Worm (Caenorhabditis elegans) whole organism, L4 larva: Measurements from ENCODE around the gene anoh-1.
A peak's percentile ranks its signal among the peaks of the same experiment; 100 is the strongest.

Source experiments
- D1046.2 ChIP-seq: fragments of 200-800 bp; sonication (Bioruptor generic); IDR thresholded peaks from 2 replicates; pipeline ENCODE4 v1.3.6; 2022; ENCODE audit warnings: missing genetic modification characterization, missing compliant biosample characterization
- F26F4.8 ChIP-seq: fragments of 200-800 bp; sonication (Bioruptor generic); conservative IDR thresholded peaks from 2 replicates; pipeline ENCODE4 v1.3.6; 2022; ENCODE audit warnings: missing genetic modification characterization, missing compliant biosample characterization
- F37D6.2 ChIP-seq: sonication (generic microtip); optimal IDR thresholded peaks from 2 replicates; lab custom pipeline; 2016; ENCODE audit warnings: mild to moderate bottlenecking, missing genetic modification characterization, missing compliant biosample characterization
- F49E8.2 ChIP-seq: sonication (generic microtip); optimal IDR thresholded peaks from 2 replicates; lab custom pipeline; 2016; ENCODE audit warnings: missing compliant biosample characterization, mild to moderate bottlenecking, missing genetic modification characterization, borderline replicate concordance
- T26A8.4 ChIP-seq: fragments of 200-800 bp; sonication (Bioruptor generic); IDR thresholded peaks from 2 replicates; pipeline ENCODE4 v1.3.6; 2022; ENCODE audit warnings: missing genetic modification characterization, missing compliant biosample characterization
- Y5F2A.4 ChIP-seq: fragments of 200-800 bp; sonication (Bioruptor generic); optimal IDR thresholded peaks from 2 replicates; lab custom pipeline; 2018; ENCODE audit warnings: mild to moderate bottlenecking, missing genetic modification characterization, missing compliant biosample characterization
- Y75B8A.6 ChIP-seq: fragments of 200-800 bp; sonication (Bioruptor generic); IDR thresholded peaks from 2 replicates; pipeline ENCODE4 v1.3.6; 2022; ENCODE audit warnings: missing genetic modification reagents, missing genetic modification characterization, missing compliant biosample characterization
- aha-1 ChIP-seq: fragments of 150-350 bp; peaks from one replicate; lab custom pipeline; 2014; ENCODE audit warnings: missing biosample characterization, missing genetic modification characterization
- aly-2 ChIP-seq: sonication (generic microtip); optimal IDR thresholded peaks from 2 replicates; lab custom pipeline; 2018; ENCODE audit warnings: missing biosample characterization, missing genetic modification characterization
- arid-1 ChIP-seq: fragments of 200-800 bp; sonication (Bioruptor generic); conservative IDR thresholded peaks from 2 replicates; pipeline ENCODE4 v1.3.6; 2022; ENCODE audit warnings: missing genetic modification reagents, missing genetic modification characterization, missing compliant biosample characterization
- ceh-28 ChIP-seq: fragments of 150-350 bp; optimal IDR thresholded peaks from 2 replicates; lab custom pipeline; 2014; ENCODE audit warnings: missing biosample characterization, missing genetic modification reagents, missing genetic modification characterization
- ceh-32 ChIP-seq: sonication (generic microtip); optimal IDR thresholded peaks from 2 replicates; lab custom pipeline; 2016; ENCODE audit warnings: mild to moderate bottlenecking, missing genetic modification characterization, missing compliant biosample characterization; ENCODE audit not compliant: poor library complexity
- ces-1 ChIP-seq: fragments of 150-350 bp; sonication (generic microtip); optimal IDR thresholded peaks from 4 replicates; lab custom pipeline; 2014; ENCODE audit warnings: missing biosample characterization, missing genetic modification reagents, missing genetic modification characterization
- ctbp-1 ChIP-seq: fragments of 200-800 bp; sonication (Bioruptor generic); IDR thresholded peaks from 2 replicates; pipeline ENCODE4 v1.3.6; 2022; ENCODE audit warnings: missing genetic modification reagents, missing genetic modification characterization, missing compliant biosample characterization
- daf-16 ChIP-seq, 3 experiments: sonication (generic microtip); optimal IDR thresholded peaks; 2 replicates each; lab custom pipeline; 2016 to 2017; ENCODE audit warnings: missing genetic modification characterization in 3 of 3, missing genetic modification reagents in 3 of 3, mild to moderate bottlenecking in 2 of 3, missing compliant biosample characterization in 2 of 3, missing biosample characterization in 1 of 3, moderate library complexity in 1 of 3
- dmd-6 ChIP-seq: fragments of 200-800 bp; sonication (Bioruptor generic); IDR thresholded peaks from 2 replicates; pipeline ENCODE4 v1.3.6; 2022; ENCODE audit warnings: missing genetic modification reagents, missing genetic modification characterization, missing compliant biosample characterization
- dmd-9 ChIP-seq: fragments of 200-800 bp; sonication (Bioruptor generic); IDR thresholded peaks from 2 replicates; pipeline ENCODE4 v1.3.6; 2022; ENCODE audit warnings: missing genetic modification reagents, missing genetic modification characterization, missing compliant biosample characterization
- dve-1 ChIP-seq: sonication (generic microtip); optimal IDR thresholded peaks from 2 replicates; lab custom pipeline; 2017; ENCODE audit warnings: antibody characterized with exemption, mild to moderate bottlenecking, missing genetic modification characterization, missing compliant biosample characterization; ENCODE audit not compliant: insufficient read depth
- hlh-11 ChIP-seq: fragments of 200-800 bp; sonication (Bioruptor generic); optimal IDR thresholded peaks from 2 replicates; lab custom pipeline; 2018; ENCODE audit warnings: mild to moderate bottlenecking, missing genetic modification characterization, missing compliant biosample characterization
- lim-7 ChIP-seq: fragments of 200-800 bp; sonication (Bioruptor generic); IDR thresholded peaks from 2 replicates; pipeline ENCODE4 v1.3.6; 2022; ENCODE audit warnings: missing genetic modification characterization, missing compliant biosample characterization
- lin-13 ChIP-seq: fragments of 150-350 bp; optimal IDR thresholded peaks from 2 replicates; lab custom pipeline; 2014; ENCODE audit warnings: missing biosample characterization, missing genetic modification reagents, missing genetic modification characterization
- lir-3 ChIP-seq: sonication (generic microtip); optimal IDR thresholded peaks from 2 replicates; lab custom pipeline; 2016; ENCODE audit warnings: mild to moderate bottlenecking, missing genetic modification characterization, missing compliant biosample characterization
- madf-5 ChIP-seq, 2 experiments: fragments of 200-800 bp; sonication (Bioruptor generic); IDR thresholded peaks; 2 replicates each; pipeline ENCODE4 v1.3.6; 2022; ENCODE audit warnings: missing compliant biosample characterization in 2 of 2, missing genetic modification characterization in 2 of 2
- madf-9 ChIP-seq: fragments of 200-800 bp; sonication (Bioruptor generic); conservative IDR thresholded peaks from 2 replicates; pipeline ENCODE4 v1.3.6; 2022; ENCODE audit warnings: missing genetic modification reagents, missing genetic modification characterization, missing compliant biosample characterization
- mdt-29 ChIP-seq: fragments of 200-800 bp; sonication (Bioruptor generic); IDR thresholded peaks from 2 replicates; pipeline ENCODE4 v1.3.6; 2022; ENCODE audit warnings: missing genetic modification reagents, missing genetic modification characterization, missing compliant biosample characterization
- mep-1 ChIP-seq: fragments of 150-350 bp; sonication (generic microtip); optimal IDR thresholded peaks from 3 replicates; lab custom pipeline; 2014; ENCODE audit warnings: missing biosample characterization, missing genetic modification characterization
- mes-2 ChIP-seq: sonication (generic microtip); optimal IDR thresholded peaks from 2 replicates; lab custom pipeline; 2016; ENCODE audit warnings: missing genotype, mild to moderate bottlenecking, missing genetic modification characterization, missing compliant biosample characterization; ENCODE audit not compliant: poor library complexity, severe bottlenecking
- nhr-10 ChIP-seq: fragments of 150-350 bp; optimal IDR thresholded peaks from 2 replicates; lab custom pipeline; 2014; ENCODE audit warnings: missing biosample characterization, missing genetic modification characterization
- nhr-102 ChIP-seq: sonication (generic microtip); optimal IDR thresholded peaks from 2 replicates; lab custom pipeline; 2016; ENCODE audit warnings: mild to moderate bottlenecking, missing genetic modification characterization, moderate library complexity, missing compliant biosample characterization
- nhr-25 ChIP-seq: sonication (generic microtip); optimal IDR thresholded peaks from 2 replicates; lab custom pipeline; 2017; ENCODE audit warnings: missing genetic modification characterization, mild to moderate bottlenecking, missing compliant biosample characterization, antibody characterized with exemption, moderate library complexity, borderline replicate concordance; ENCODE audit not compliant: insufficient read depth
- nhr-48 ChIP-seq: sonication (generic microtip); optimal IDR thresholded peaks from 2 replicates; lab custom pipeline; 2016; ENCODE audit warnings: mild to moderate bottlenecking, missing genetic modification characterization, missing compliant biosample characterization
- nhr-6 ChIP-seq: fragments of 150-350 bp; optimal IDR thresholded peaks from 2 replicates; lab custom pipeline; 2014; ENCODE audit warnings: missing biosample characterization, missing genetic modification characterization
- nhr-76 ChIP-seq: fragments of 150-350 bp; optimal IDR thresholded peaks from 2 replicates; lab custom pipeline; 2014; ENCODE audit warnings: missing biosample characterization, missing genetic modification characterization
- nhr-77 ChIP-seq: fragments of 150-350 bp; optimal IDR thresholded peaks from 2 replicates; lab custom pipeline; 2014; ENCODE audit warnings: missing biosample characterization, missing genetic modification characterization
- php-3 ChIP-seq: fragments of 200-800 bp; sonication (Bioruptor generic); IDR thresholded peaks from 2 replicates; pipeline ENCODE4 v1.3.6; 2022; ENCODE audit warnings: missing genetic modification reagents, missing genetic modification characterization, missing compliant biosample characterization
- pqm-1 ChIP-seq: sonication (generic microtip); optimal IDR thresholded peaks from 2 replicates; lab custom pipeline; 2017; ENCODE audit warnings: missing biosample characterization, missing genetic modification characterization
- rbr-2 ChIP-seq: sonication (generic microtip); optimal IDR thresholded peaks from 2 replicates; lab custom pipeline; 2016; ENCODE audit warnings: missing genotype, missing genetic modification characterization, missing compliant biosample characterization
- saeg-2 ChIP-seq: fragments of 200-800 bp; sonication (Bioruptor generic); IDR thresholded peaks from 2 replicates; pipeline ENCODE4 v1.3.6; 2022; ENCODE audit warnings: missing genetic modification reagents, missing genetic modification characterization, missing compliant biosample characterization
- set-16 ChIP-seq: fragments of 200-800 bp; sonication (Bioruptor generic); IDR thresholded peaks from 2 replicates; pipeline ENCODE4 v1.3.6; 2022; ENCODE audit warnings: missing genetic modification reagents, missing genetic modification characterization, missing compliant biosample characterization
- snpc-4 ChIP-seq: fragments of 150-350 bp; optimal IDR thresholded peaks from 2 replicates; lab custom pipeline; 2014; ENCODE audit warnings: missing biosample characterization, missing genetic modification characterization
- spr-1 ChIP-seq: sonication (generic microtip); optimal IDR thresholded peaks from 2 replicates; lab custom pipeline; 2016; ENCODE audit warnings: mild to moderate bottlenecking, missing genetic modification characterization, missing compliant biosample characterization
- spr-3 ChIP-seq: fragments of 200-800 bp; sonication (Bioruptor generic); optimal IDR thresholded peaks from 2 replicates; lab custom pipeline; 2018; ENCODE audit warnings: mild to moderate bottlenecking, missing genetic modification characterization, missing compliant biosample characterization
- unc-62 ChIP-seq, 3 experiments: fragments of 150-350 bp in 1 of 3; sonication (generic microtip); optimal IDR thresholded peaks in 2 of 3; peaks in 1 of 3; 1 replicate in 1 of 3; 2 replicates in 2 of 3; lab custom pipeline; 2014 to 2017; ENCODE audit warnings: missing biosample characterization in 3 of 3, missing genetic modification characterization in 3 of 3, missing genetic modification reagents in 3 of 3, missing genotype in 1 of 3
- vab-7 ChIP-seq: fragments of 200-800 bp; sonication (Bioruptor generic); IDR thresholded peaks from 2 replicates; pipeline ENCODE4 v1.3.6; 2022; ENCODE audit warnings: missing genetic modification reagents, missing genetic modification characterization, missing compliant biosample characterization
- ztf-11 ChIP-seq: fragments of 150-350 bp; optimal IDR thresholded peaks from 2 replicates; lab custom pipeline; 2014; ENCODE audit warnings: missing biosample characterization, missing genetic modification characterization

The anoh-1 gene

DNA sequence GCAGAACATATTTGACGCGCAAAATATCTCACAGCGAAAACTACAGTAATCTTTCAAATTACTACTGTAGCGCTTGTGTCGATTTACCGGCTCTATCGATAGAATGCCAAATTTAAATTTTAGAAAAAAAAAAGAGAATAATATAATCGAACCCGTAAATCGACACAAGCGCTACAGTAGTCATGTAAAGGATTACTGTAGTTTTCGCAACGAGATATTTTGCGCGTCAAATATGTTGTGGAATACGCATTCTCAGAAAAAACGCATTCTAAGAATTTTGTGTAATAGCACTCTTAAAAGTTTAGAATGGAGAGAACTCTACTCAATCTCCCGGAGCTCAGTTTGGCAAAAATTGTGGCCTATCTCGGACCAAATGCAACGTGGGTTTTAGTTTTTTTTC, 19.2 kb downstream of the anoh-1 start, which contains the start of gene F56A8.5:
Gene F56A8.5, plus strand, starts transcription at position 301 of the 400 bp plus-strand sequence.
- TF ChIP-seq dmd-6 (GFP tag; lab: Robert Waterston, UW) (no peak), snpc-4 (no peak), dve-1 (no peak), mep-1 (no peak), ztf-11 (tag; lab: Kevin White, UChicago) (no peak), vab-7 (GFP tag; lab: Robert Waterston, UW) (no peak), nhr-10 (tag; lab: Kevin White, UChicago) (no peak), ceh-32 (no peak), saeg-2 (GFP tag; lab: Robert Waterston, UW) (no peak), ceh-28 (tag; lab: Kevin White, UChicago) (no peak), spr-1 (tag; lab: Kevin White, UChicago) (no peak), F26F4.8 (GFP tag; lab: Robert Waterston, UW) (no peak), dmd-9 (GFP tag; lab: Robert Waterston, UW) (no peak), aly-2 (tag; lab: Kevin White, UChicago) (no peak), mdt-29 (no peak), aha-1 (tag; lab: Kevin White, UChicago) (no peak), madf-5 (GFP tag; IDR thresholded peaks at IDR 0.05; lab: Robert Waterston, UW) (no peak), madf-9 (GFP tag; lab: Robert Waterston, UW) (no peak), F49E8.2 (tag; lab: Kevin White, UChicago) (no peak)

- TF ChIP-seq nhr-48 (tag; lab: Kevin White, UChicago) (no peak), F37D6.2 (tag; lab: Kevin White, UChicago) (no peak), lir-3 (no peak), T26A8.4 (GFP tag; lab: Robert Waterston, UW) (no peak), unc-62 (GFP tag; optimal IDR thresholded peaks at IDR 0.05 in 1 of 2; lab: Kevin White, UChicago) (peak in 1 of 2 experiments; percentile 28), unc-62 (tag; optimal IDR thresholded peaks at IDR 0.05; lab: Kevin White, UChicago) (no peak), mes-2 (tag; lab: Kevin White, UChicago) (no peak), spr-3 (GFP tag; lab: Kevin White, UChicago) (no peak), nhr-6 (tag; lab: Kevin White, UChicago) (no peak), set-16 (GFP tag; lab: Robert Waterston, UW) (peak; percentile 57), nhr-77 (no peak), php-3 (GFP tag; lab: Robert Waterston, UW) (0 out of 2 replicates have a peak, but pooled peaks have one; percentile 8), Y75B8A.6 (GFP tag; lab: Robert Waterston, UW) (no peak)
Observed at ce11 chrIII:13267046-13267445, 20.7 kb downstream of the anoh-1 start.

ce11 chrIII:13268856-13269255, 22.5 kb downstream of the anoh-1 start, which contains the start of gene cpf-2:
TSS of gene cpf-2 (minus strand) at chrIII:13268883.
- TF ChIP-seq lim-7 (GFP tag; lab: Robert Waterston, UW) (peak; percentile 63; the same call in 1 of the 2 replicates), snpc-4 (no peak), aha-1 (tag; lab: Kevin White, UChicago) (peak; percentile 99), Y5F2A.4 (GFP tag; lab: Kevin White, UChicago) (no peak), rbr-2 (tag; lab: Kevin White, UChicago) (peak; percentile 46), lin-13 (GFP tag; lab: Kevin White, UChicago) (peak; percentile 32), nhr-76 (tag; lab: Kevin White, UChicago) (no peak), hlh-11 (peak; percentile 61), dmd-9 (GFP tag; lab: Robert Waterston, UW) (peak; percentile 31; the same call in 1 of the 2 replicates), ctbp-1 (GFP tag; lab: Robert Waterston, UW) (peak; percentile 57; the same call in 1 of the 2 replicates), mes-2 (tag; lab: Kevin White, UChicago) (peak; percentile 95), spr-1 (tag; lab: Kevin White, UChicago) (peak; percentile 65), ceh-28 (tag; lab: Kevin White, UChicago) (peak; percentile 3), arid-1 (GFP tag; lab: Robert Waterston, UW) (0 out of 2 replicates have a peak, but pooled peaks have one; percentile 27), mep-1 (peak; percentile 73), dve-1 (peak; percentile 49), nhr-25 (tag; lab: Kevin White, UChicago) (peak; percentile 72), D1046.2 (GFP tag; lab: Robert Waterston, UW) (no peak), ces-1 (peak; percentile 17), nhr-102 (peak; percentile 40), daf-16 (GFP tag; optimal IDR thresholded peaks at IDR 0.05; lab: Kevin White, UChicago) (peak in 1 of 2 experiments; percentile 3), daf-16 (tag; optimal IDR thresholded peaks at IDR 0.05; lab: Kevin White, UChicago) (peak; percentile 52), unc-62 (GFP tag; optimal IDR thresholded peaks at IDR 0.05 in 1 of 2; lab: Kevin White, UChicago) (peak in 1 of 2 experiments; percentile 74), unc-62 (tag; optimal IDR thresholded peaks at IDR 0.05; lab: Kevin White, UChicago) (no peak), pqm-1 (tag; lab: Kevin White, UChicago) (no peak)
